Fruit fly (Drosophila melanogaster): Measurements from ENCODE around the gene Spindly.

Gene Spindly

dm6 chr2L:3532973-3533525 lies 2.9 kb upstream of the Spindly start (continued):
- peak; percentile 42 for TF ChIP-seq trem (tag; optimal IDR thresholded peaks at IDR 0.05)
- peak; percentile 20 for TF ChIP-seq CG1647 (GFP tag; optimal IDR thresholded peaks at IDR 0.05)
- TF ChIP-seq sc (optimal IDR thresholded peaks at IDR 0.05), result no peak
- TF ChIP-seq sc (GFP tag; optimal IDR thresholded peaks at IDR 0.05), result peak; percentile 31
- TF ChIP-seq Sox102F (GFP tag; optimal IDR thresholded peaks at IDR 0.05), result peak; percentile 16
- TF ChIP-seq CG7987 (GFP tag; optimal IDR thresholded peaks at IDR 0.05), result no peak
- peak; percentile 4 for TF ChIP-seq CG6654 (GFP tag; optimal IDR thresholded peaks at IDR 0.05)
- TF ChIP-seq CG12942 (GFP tag; optimal IDR thresholded peaks at IDR 0.05), result peak; percentile 28
- peak; percentile 41; the same call in 1 of the 3 replicates for TF ChIP-seq CG7357 (GFP tag; IDR thresholded peaks at IDR 0.05)
- TF ChIP-seq CG2678 (tag; optimal IDR thresholded peaks at IDR 0.05), result peak; percentile 21
- TF ChIP-seq tx (GFP tag; optimal IDR thresholded peaks at IDR 0.05), result peak; percentile 25
- peak; percentile 52 for TF ChIP-seq fd96Cb (tag; optimal IDR thresholded peaks at IDR 0.05)
- TF ChIP-seq otp (GFP tag; IDR thresholded peaks at IDR 0.05), result peak; percentile 81
- TF ChIP-seq Chrac-16 (GFP tag; optimal IDR thresholded peaks at IDR 0.05), result peak; percentile 68
- no peak for TF ChIP-seq CG11723 (GFP tag; optimal IDR thresholded peaks at IDR 0.05)
- peak in 1 of 3 experiments; percentile 73 for TF ChIP-seq lola (GFP tag; optimal IDR thresholded peaks at IDR 0.05)
- TF ChIP-seq Atf3 (GFP tag; optimal IDR thresholded peaks at IDR 0.05), result peak; percentile 17
- TF ChIP-seq E2f1 (GFP tag; IDR thresholded peaks at IDR 0.05), result 0 out of 2 replicates have a peak, but pooled peaks have one; percentile 22
- no peak for TF ChIP-seq CG1832 (GFP tag; optimal IDR thresholded peaks at IDR 0.05)
- TF ChIP-seq CoRest (tag; optimal IDR thresholded peaks at IDR 0.05), result peak; percentile 26
- TF ChIP-seq amos (GFP tag; IDR thresholded peaks at IDR 0.05; ENCODE audit: partially characterized antibody), result no peak
- TF ChIP-seq nmo (GFP tag; optimal IDR thresholded peaks at IDR 0.05), result peak; percentile 60
- TF ChIP-seq Rx (GFP tag; IDR thresholded peaks at IDR 0.05), result peak; percentile 31; the same call in 1 of the 2 replicates
- TF ChIP-seq Mrtf (GFP tag; IDR thresholded peaks at IDR 0.05), result 0 out of 3 replicates have a peak, but pooled peaks have one; percentile 40
- peak; percentile 43 for TF ChIP-seq twi (tag; optimal IDR thresholded peaks at IDR 0.05)
- peak; percentile 17 for TF ChIP-seq Nf-YB (GFP tag; optimal IDR thresholded peaks at IDR 0.05)
- TF ChIP-seq CG6813 (GFP tag; optimal IDR thresholded peaks at IDR 0.05), result peak; percentile 50
- TF ChIP-seq CG17328 (GFP tag; IDR thresholded peaks at IDR 0.05), result peak; percentile 75
- TF ChIP-seq pum (GFP tag; optimal IDR thresholded peaks at IDR 0.05), result peak; percentile 46
- TF ChIP-seq ind (GFP tag; optimal IDR thresholded peaks at IDR 0.05), result peak; percentile 37
- TF ChIP-seq gem (tag; optimal IDR thresholded peaks at IDR 0.05), result peak; percentile 67
- no peak for TF ChIP-seq HLHmδ (GFP tag; optimal IDR thresholded peaks at IDR 0.05)
- peak; percentile 47 for TF ChIP-seq lmd (GFP tag; IDR thresholded peaks at IDR 0.05)
- peak; percentile 7 for TF ChIP-seq CG3163 (GFP tag; optimal IDR thresholded peaks at IDR 0.05)
- TF ChIP-seq phol (tag; optimal IDR thresholded peaks at IDR 0.05), result peak; percentile 66
- TF ChIP-seq jing (GFP tag; optimal IDR thresholded peaks at IDR 0.05), result peak; percentile 5
- TF ChIP-seq fd102C (GFP tag; optimal IDR thresholded peaks at IDR 0.05), result peak; percentile 93
- TF ChIP-seq Fer3 (tag; optimal IDR thresholded peaks at IDR 0.05), result no peak
- TF ChIP-seq CG6689 (GFP tag; IDR thresholded peaks at IDR 0.05), result peak; percentile 65
- no peak for TF ChIP-seq CG4282 (GFP tag; optimal IDR thresholded peaks at IDR 0.05)
- TF ChIP-seq CG7839 (tag; optimal IDR thresholded peaks at IDR 0.05), result peak; percentile 44
- 0 out of 2 replicates have a peak, but pooled peaks have one; percentile 49 for TF ChIP-seq chm (GFP tag; IDR thresholded peaks at IDR 0.05)
- peak in 1 of 2 experiments; percentile 32 for TF ChIP-seq Hr51 (GFP tag; optimal IDR thresholded peaks at IDR 0.05)
- peak; percentile 55 for TF ChIP-seq NC2β (GFP tag; optimal IDR thresholded peaks at IDR 0.05)
- peak; percentile 4 for TF ChIP-seq Mad (GFP tag; optimal IDR thresholded peaks at IDR 0.05)
- TF ChIP-seq vvl (GFP tag; IDR thresholded peaks at IDR 0.05), result peak; percentile 38; the same call in 1 of the 2 replicates
- peak; percentile 21; the same call in 1 of the 2 replicates for TF ChIP-seq CG14667 (GFP tag; IDR thresholded peaks at IDR 0.05)
- TF ChIP-seq ttk (GFP tag; IDR thresholded peaks at IDR 0.05), result 0 out of 2 replicates have a peak, but pooled peaks have one; percentile 35
- peak; percentile 85 for TF ChIP-seq CG9727 (GFP tag; optimal IDR thresholded peaks at IDR 0.05)

Measured in whole organism, embryonic.